Worm (Caenorhabditis elegans): Measurements from ENCODE around the gene skr-15.

The skr-15 gene

ce11 chrII:3860826-3861225 is 36.9 kb downstream of the skr-15 start, which contains the start of gene oac-11:
Gene oac-11 (minus strand): TSS chrII:3860926.
- no peak for TF ChIP-seq R02D3.7 (tag; optimal IDR thresholded peaks at IDR 0.05)
- no peak for TF ChIP-seq nhr-23 (tag; optimal IDR thresholded peaks at IDR 0.05)
- no peak for TF ChIP-seq ZK546.5 (tag; optimal IDR thresholded peaks at IDR 0.05)
- TF ChIP-seq lsy-12 (tag; optimal IDR thresholded peaks at IDR 0.05) = no peak
- no peak for TF ChIP-seq zag-1 (tag; optimal IDR thresholded peaks at IDR 0.05)
- TF ChIP-seq ama-1 (optimal IDR thresholded peaks at IDR 0.05) = no peak
- no peak for TF ChIP-seq nfya-1 (tag; optimal IDR thresholded peaks at IDR 0.05; ENCODE audit: insufficient read depth)
- no peak for TF ChIP-seq nhr-76 (tag; optimal IDR thresholded peaks at IDR 0.05)
- TF ChIP-seq nhr-77 (tag; optimal IDR thresholded peaks at IDR 0.05) = no peak
- TF ChIP-seq egl-5 (tag; optimal IDR thresholded peaks at IDR 0.05) = no peak
- TF ChIP-seq nhr-43 (tag; optimal IDR thresholded peaks at IDR 0.05; ENCODE audit: poor library complexity, severe bottlenecking) = no peak
- TF ChIP-seq hmg-11 (tag; optimal IDR thresholded peaks at IDR 0.05) = no peak
- TF ChIP-seq tbx-2 (tag; optimal IDR thresholded peaks at IDR 0.05) = no peak
- TF ChIP-seq ceh-9 (tag; optimal IDR thresholded peaks at IDR 0.05) = no peak
- no peak for TF ChIP-seq pqm-1 (tag; optimal IDR thresholded peaks at IDR 0.05)
- TF ChIP-seq ztf-11 (tag; optimal IDR thresholded peaks at IDR 0.05) = no peak
- no peak for TF ChIP-seq skn-1 (tag; optimal IDR thresholded peaks at IDR 0.05)

- no peak for TF ChIP-seq nhr-43 (tag; optimal IDR thresholded peaks at IDR 0.05; ENCODE audit: poor library complexity, severe bottlenecking)
- no peak for TF ChIP-seq ceh-28 (tag; optimal IDR thresholded peaks at IDR 0.05)
- peak; percentile 60 for TF ChIP-seq elt-1 (tag; optimal IDR thresholded peaks at IDR 0.05)
- TF ChIP-seq jun-1 (tag; optimal IDR thresholded peaks at IDR 0.05) = no peak
- peak; percentile 7 for TF ChIP-seq nhr-23 (tag; optimal IDR thresholded peaks at IDR 0.05)
Measured at ce11 chrII:3862053-3862452, 38.1 kb downstream of the skr-15 start.

- TF ChIP-seq zag-1 (tag; optimal IDR thresholded peaks at IDR 0.05) (no peak), nhr-43 (tag; optimal IDR thresholded peaks at IDR 0.05; ENCODE audit: poor library complexity, severe bottlenecking) (no peak), jun-1 (tag; optimal IDR thresholded peaks at IDR 0.05) (no peak)
Measured at ce11 chrII:3864652-3865051, 40.7 kb downstream of the skr-15 start, which contains the start of gene nhr-261. Gene nhr-261 (minus strand): TSS chrII:3864752.

- TF ChIP-seq nhr-12 (tag; optimal IDR thresholded peaks at IDR 0.05) (no peak), ama-1 (optimal IDR thresholded peaks at IDR 0.05) (no peak), ztf-11 (tag; optimal IDR thresholded peaks at IDR 0.05) (no peak)
Measured at ce11 chrII:3869601-3870000, 45.6 kb downstream of the skr-15 start, which contains the start of gene oac-10. Gene oac-10 (plus strand): TSS chrII:3869901.
